Fruit fly (Drosophila melanogaster): ENCODE results near the gene bel.

bel gene

DNA sequence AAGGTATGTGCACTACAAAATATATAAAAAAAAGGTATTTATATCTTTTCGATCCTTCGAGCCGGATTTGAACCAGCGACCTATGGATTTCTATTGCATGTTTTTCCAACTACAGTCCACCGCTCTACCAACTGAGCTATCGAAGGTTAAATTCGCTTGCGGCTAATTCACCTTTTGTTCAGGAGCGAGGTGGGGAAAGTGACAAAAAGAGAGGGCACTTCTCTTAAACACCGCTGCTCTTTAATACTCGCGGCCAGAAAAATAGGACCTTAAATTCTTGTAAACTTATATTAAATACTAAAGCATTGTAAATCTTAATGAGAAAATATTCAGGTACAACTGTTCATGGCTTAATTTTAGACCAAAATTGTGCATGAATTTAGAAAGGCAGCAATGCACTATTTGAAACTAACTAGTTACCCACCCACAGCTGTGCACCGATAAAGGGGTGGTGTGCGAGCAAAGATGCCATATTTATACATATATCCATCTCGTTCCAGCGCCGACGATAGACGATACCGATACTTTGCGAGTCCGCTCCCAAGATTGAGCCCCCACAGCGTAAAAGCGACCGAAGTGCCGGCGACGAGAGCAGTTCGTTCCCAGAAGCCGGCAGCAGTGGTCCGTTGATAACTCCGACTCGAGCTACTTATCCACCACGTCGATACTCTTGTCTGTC, 8.6 kb upstream of the bel start (continued):
- peak; percentile 95 for TF ChIP-seq Sox100B (GFP tag; optimal IDR thresholded peaks at IDR 0.05)
- TF ChIP-seq hth (optimal IDR thresholded peaks at IDR 0.05): no peak
- TF ChIP-seq zf30C (GFP tag; optimal IDR thresholded peaks at IDR 0.05): peak; percentile 45
- peak; percentile 96 for TF ChIP-seq CG4328 (GFP tag; optimal IDR thresholded peaks at IDR 0.05)
- peak; percentile 94 for TF ChIP-seq gcm2 (GFP tag; optimal IDR thresholded peaks at IDR 0.05)
- peak; percentile 98 for TF ChIP-seq stc (GFP tag; IDR thresholded peaks at IDR 0.05)
- no peak for TF ChIP-seq D (optimal IDR thresholded peaks at IDR 0.05)
- peak; percentile 97 for TF ChIP-seq D (GFP tag; optimal IDR thresholded peaks at IDR 0.05)
- TF ChIP-seq ci (GFP tag; IDR thresholded peaks at IDR 0.05): peak; percentile 99
- TF ChIP-seq Hr3 (GFP tag; optimal IDR thresholded peaks at IDR 0.05): peak; percentile 96
- peak; percentile 94 for TF ChIP-seq dati (GFP tag; IDR thresholded peaks at IDR 0.05)
- peak; percentile 96 for TF ChIP-seq D19A (tag; optimal IDR thresholded peaks at IDR 0.05)
- TF ChIP-seq CG14710 (tag; optimal IDR thresholded peaks at IDR 0.05): peak; percentile 97
- peak; percentile 85 for TF ChIP-seq ham (GFP tag; IDR thresholded peaks at IDR 0.05)
- peak; percentile 88 for TF ChIP-seq psq (GFP tag; optimal IDR thresholded peaks at IDR 0.05)
- peak; percentile 99 for TF ChIP-seq lilli (GFP tag; optimal IDR thresholded peaks at IDR 0.05)
- TF ChIP-seq Camta (GFP tag; optimal IDR thresholded peaks at IDR 0.05): peak; percentile 96
- peak; percentile 96 for TF ChIP-seq CG4854 (GFP tag; optimal IDR thresholded peaks at IDR 0.05)
- peak; percentile 97 for TF ChIP-seq cwo (GFP tag; optimal IDR thresholded peaks at IDR 0.05)
- TF ChIP-seq D19B (GFP tag; optimal IDR thresholded peaks at IDR 0.05): peak; percentile 91
- TF ChIP-seq CG2120 (GFP tag; optimal IDR thresholded peaks at IDR 0.05): peak; percentile 99
- TF ChIP-seq row (GFP tag; IDR thresholded peaks at IDR 0.05): peak; percentile 97
- TF ChIP-seq Xbp1 (GFP tag; optimal IDR thresholded peaks at IDR 0.05): peak; percentile 98
- peak in 1 of 2 experiments; percentile 89 for TF ChIP-seq Hr78 (GFP tag; optimal IDR thresholded peaks at IDR 0.05)
- TF ChIP-seq CG7556 (GFP tag; optimal IDR thresholded peaks at IDR 0.05): peak; percentile 98
- TF ChIP-seq ro (GFP tag; IDR thresholded peaks at IDR 0.05): peak; percentile 87
- peak; percentile 98 for TF ChIP-seq nau (GFP tag; optimal IDR thresholded peaks at IDR 0.05)
- TF ChIP-seq trh (GFP tag; optimal IDR thresholded peaks at IDR 0.05): peak; percentile 95
- TF ChIP-seq Dref (GFP tag; IDR thresholded peaks at IDR 0.05): peak; percentile 72
- peak; percentile 91 for TF ChIP-seq peb (GFP tag; IDR thresholded peaks at IDR 0.05)
- TF ChIP-seq CG18764 (GFP tag; optimal IDR thresholded peaks at IDR 0.05): peak; percentile 94
- TF ChIP-seq fd96Cb (tag; optimal IDR thresholded peaks at IDR 0.05): peak; percentile 97
- TF ChIP-seq lola (GFP tag; optimal IDR thresholded peaks at IDR 0.05): peak in 1 of 3 experiments; percentile 96
- TF ChIP-seq CG10462 (GFP tag; optimal IDR thresholded peaks at IDR 0.05): peak; percentile 95
- TF ChIP-seq CG5245 (GFP tag; optimal IDR thresholded peaks at IDR 0.05): peak; percentile 97
- no peak for TF ChIP-seq br (optimal IDR thresholded peaks at IDR 0.05)
- peak; percentile 99 for TF ChIP-seq CG34376 (GFP tag; optimal IDR thresholded peaks at IDR 0.05)
- TF ChIP-seq Gug (GFP tag; IDR thresholded peaks at IDR 0.05): peak; percentile 92
- peak; percentile 89 for TF ChIP-seq luna (GFP tag; optimal IDR thresholded peaks at IDR 0.05)
- TF ChIP-seq cg (GFP tag; optimal IDR thresholded peaks at IDR 0.05): no peak
- peak; percentile 96 for TF ChIP-seq CG2199 (GFP tag; IDR thresholded peaks at IDR 0.05)
- TF ChIP-seq lmd (GFP tag; IDR thresholded peaks at IDR 0.05): peak; percentile 94
- peak; percentile 98 for TF ChIP-seq CG8388 (GFP tag; optimal IDR thresholded peaks at IDR 0.05)
- peak; percentile 99 for TF ChIP-seq vvl (GFP tag; IDR thresholded peaks at IDR 0.05)
- peak; percentile 38 for TF ChIP-seq Dp (GFP tag; optimal IDR thresholded peaks at IDR 0.05)
- peak; percentile 96 for TF ChIP-seq Dbx (GFP tag; IDR thresholded peaks at IDR 0.05)
- TF ChIP-seq CG10654 (GFP tag; optimal IDR thresholded peaks at IDR 0.05): peak; percentile 96
- peak; percentile 98 for TF ChIP-seq Oli (tag; optimal IDR thresholded peaks at IDR 0.05)
- TF ChIP-seq CG17359 (tag; optimal IDR thresholded peaks at IDR 0.05): peak; percentile 98
- TF ChIP-seq Myb (GFP tag; optimal IDR thresholded peaks at IDR 0.05): peak; percentile 88
- TF ChIP-seq H15 (GFP tag; IDR thresholded peaks at IDR 0.05): peak; percentile 95
